Fruit fly (Drosophila melanogaster) whole organism, larva: ENCODE results near the gene Rbf.

Experiments used
- noc ChIP-seq: fragments of 200-800 bp; sonication (Bioruptor generic); optimal IDR thresholded peaks from 3 replicates; lab custom pipeline; 2019; ENCODE audit warnings: missing biosample characterization, mild to moderate bottlenecking, missing genetic modification characterization, moderate library complexity

Rbf gene

DNA sequence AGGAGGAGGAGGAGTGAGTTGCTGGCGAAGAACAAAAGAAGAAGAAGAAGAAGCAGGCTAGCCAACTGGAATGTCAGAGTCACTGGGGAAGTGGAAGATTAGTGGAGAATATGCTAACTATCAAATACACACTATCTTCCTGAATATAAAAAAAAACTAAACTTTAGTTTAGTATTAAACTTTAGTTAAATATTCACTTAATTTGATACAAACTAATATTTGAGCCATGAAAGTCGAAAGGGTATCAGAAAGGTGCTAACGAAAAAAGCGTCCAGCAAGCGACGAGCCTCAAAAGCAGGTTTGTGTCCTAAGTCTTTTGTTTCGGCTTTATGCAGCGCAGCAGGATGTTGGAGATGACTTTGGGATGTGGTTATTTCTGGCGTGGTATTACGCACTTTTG lies 26.1 kb downstream of the Rbf start:
- no peak for TF ChIP-seq noc (tag; lab: Kevin White, UChicago)

DNA sequence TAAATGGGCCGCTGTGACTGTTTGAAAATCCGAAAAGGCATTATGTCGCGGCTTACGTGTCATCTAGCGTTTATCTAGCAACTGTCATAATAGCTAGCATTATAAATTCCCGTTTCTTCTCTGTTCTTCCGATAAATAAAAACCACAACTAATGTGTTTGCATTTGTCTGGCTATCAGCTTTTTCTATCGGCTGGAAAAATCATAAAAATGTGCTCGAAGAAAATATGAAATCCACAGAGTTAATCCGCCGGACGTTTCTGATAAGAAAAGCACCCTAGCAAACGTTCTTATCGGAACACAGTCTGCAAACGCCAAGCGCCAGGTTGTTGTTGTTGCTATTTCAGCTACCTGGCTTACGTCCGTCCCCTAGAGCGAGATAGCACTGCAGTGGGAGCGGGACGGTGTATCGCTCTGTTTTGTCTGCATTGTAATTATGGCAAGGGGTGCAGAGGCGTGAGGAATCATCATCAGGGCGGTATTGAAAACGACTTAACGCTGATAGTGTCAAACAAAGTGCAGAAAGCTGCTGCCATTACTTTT lies 27.0 kb downstream of the Rbf start:
- no peak for TF ChIP-seq noc (tag; lab: Kevin White, UChicago)

DNA sequence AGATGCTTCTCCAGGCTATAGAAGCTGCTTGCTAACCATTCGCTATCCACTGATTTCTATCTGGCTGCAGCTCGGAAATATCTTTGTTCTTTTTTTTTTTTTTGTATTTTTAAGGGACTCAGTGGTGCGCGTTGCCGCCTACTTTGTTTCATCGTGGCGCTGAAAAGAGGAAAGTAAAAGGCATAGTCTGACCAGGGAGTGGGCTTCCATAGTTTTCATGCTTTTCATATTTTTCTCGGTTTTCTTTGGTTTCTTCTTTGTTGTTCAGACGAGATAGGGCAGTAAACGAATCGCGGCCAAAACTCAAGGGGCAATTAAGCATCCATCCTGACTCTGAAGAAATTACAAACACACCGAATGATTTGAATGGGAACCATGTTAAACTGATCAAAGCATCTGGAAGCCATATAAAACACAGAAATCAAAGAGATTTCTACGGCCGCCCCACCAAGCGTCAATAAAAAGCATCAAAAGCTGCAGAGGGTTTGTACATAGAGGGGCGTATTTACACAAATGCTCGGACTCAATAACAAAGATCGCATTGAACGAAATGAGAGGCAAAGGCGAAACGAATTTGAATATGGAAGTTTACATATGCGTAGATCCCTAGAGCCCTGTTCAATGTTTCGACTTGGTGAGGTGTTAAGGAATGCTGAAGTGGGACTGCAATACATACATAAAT lies 28.8 kb downstream of the Rbf start:
- no peak for TF ChIP-seq noc (tag; lab: Kevin White, UChicago)

DNA sequence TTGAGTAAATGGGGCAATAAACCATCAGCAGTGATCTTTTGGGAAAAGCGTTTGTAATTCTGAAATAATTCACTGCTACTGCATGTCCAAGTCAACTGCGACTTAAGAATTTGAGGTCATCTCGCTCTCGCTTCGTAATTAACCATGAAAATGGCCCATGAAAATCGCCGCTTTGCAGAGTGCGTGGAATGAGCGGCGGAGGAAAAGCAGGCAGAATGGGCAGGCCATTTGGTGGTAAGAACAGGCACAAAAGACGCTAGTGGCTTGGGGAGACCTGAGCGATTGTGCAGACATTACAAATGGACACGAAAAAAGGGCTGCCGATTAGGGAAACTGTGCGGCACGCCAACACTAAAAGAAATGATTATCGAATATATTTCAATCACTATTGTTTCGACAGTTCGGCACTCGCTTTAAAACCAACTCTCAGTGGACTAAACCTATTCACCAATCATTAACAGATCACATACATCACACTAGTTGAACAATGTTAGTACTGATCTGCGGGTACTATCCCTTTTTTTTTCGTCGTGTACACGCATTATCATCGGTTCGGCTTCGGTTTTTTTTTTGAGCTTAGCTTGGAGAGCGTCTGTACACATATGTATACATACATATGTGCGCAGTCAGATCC lies 29.7 kb downstream of the Rbf start:
- no peak for TF ChIP-seq noc (tag; lab: Kevin White, UChicago)

DNA sequence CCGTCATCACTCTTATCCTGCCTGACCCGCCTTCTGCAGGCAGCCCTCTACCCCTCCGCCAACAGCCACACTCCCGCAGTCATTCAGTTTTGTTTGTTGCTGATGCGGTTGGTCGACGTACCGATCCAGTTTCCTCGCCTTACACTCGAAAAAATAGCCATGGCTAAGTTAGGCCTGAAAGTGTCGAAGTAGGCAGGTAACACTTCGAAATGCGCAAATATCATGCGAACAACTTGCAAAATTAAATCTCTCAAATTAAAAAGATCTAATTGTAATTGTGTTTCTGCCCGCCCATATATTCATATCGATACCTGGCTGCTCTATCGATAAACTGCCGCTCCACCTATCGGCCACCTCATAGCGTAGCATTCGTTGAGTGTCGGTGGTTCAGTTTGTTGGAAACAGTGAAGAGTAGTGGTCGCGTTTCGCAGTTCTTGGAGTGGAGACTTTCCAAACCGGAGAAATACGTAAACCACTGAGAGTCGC lies 31.6 kb downstream of the Rbf start, which contains the start of gene fz3:
fz3 (plus strand) TSS at position 307 of the 486 bp plus-strand sequence.
- no peak for TF ChIP-seq noc (tag; lab: Kevin White, UChicago)

DNA sequence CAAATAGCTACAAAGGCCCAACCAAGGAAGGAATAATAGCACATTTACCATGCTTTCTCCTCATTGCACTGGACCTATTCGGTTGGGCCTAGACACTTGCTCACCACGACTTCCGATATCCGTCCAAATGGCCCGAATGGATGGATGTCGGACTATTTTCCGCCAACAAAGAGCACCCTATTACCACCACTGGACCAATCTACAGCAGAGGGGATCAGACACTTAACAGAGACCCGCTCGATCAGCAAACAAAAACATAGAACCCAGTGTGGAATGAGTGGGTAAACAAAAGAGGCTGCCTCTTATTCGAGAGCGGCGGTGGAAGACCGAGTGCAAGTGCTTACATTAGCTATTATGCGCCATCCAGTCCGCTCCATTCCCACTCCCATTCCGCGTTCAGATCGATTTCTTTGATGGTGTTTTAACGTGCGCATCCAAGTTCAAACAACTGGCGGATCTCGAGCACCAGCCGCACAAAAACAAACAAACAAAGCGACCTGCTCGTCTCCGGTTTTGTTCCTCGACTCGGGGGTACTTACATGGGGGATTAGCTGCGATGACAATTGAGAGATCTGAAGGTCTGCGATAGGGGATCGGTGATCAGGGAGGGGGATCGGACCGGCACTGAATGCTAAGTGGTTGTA lies 32.7 kb downstream of the Rbf start:
- TF ChIP-seq noc (tag; lab: Kevin White, UChicago): no peak

DNA sequence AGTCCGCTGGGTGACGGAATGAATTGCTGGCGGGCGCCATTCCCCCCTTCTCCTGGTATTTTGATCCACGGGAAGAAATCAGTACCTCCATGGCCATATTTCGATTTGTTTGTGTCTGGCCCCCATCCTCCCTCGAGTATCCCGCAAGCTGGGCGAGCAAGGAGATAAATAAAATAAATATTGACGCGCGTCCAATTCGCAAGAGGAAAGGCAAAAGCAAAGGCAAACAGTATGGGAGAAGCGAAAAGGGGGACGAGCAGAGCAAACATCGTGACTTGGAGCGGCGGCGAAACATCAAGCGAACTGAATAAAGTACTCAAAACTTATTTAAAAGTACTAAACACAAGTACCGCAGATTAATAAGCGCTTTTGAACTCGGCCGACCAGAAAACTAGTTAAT lies 33.4 kb downstream of the Rbf start:
- TF ChIP-seq noc (tag; lab: Kevin White, UChicago): peak; percentile 13

DNA sequence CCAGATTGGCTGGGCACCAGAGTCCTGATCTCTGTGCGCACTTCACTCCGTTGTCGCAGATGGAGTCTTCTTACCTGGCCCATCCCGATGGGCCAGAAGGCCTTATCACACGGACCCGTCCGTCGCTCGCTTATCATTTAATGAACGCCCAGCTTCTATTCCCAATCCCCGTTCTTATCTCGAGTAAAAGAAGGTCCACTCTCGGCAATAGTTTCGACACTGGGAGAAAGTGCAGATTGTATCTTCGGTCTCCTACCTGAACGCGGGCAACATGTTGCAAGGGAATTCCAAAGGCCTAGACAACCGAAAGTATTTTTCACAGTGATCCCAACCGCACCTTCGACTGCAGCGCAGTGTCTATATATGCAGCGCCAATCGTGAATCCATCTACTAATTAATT lies 35.2 kb downstream of the Rbf start:
- no peak for TF ChIP-seq noc (tag; lab: Kevin White, UChicago)

DNA sequence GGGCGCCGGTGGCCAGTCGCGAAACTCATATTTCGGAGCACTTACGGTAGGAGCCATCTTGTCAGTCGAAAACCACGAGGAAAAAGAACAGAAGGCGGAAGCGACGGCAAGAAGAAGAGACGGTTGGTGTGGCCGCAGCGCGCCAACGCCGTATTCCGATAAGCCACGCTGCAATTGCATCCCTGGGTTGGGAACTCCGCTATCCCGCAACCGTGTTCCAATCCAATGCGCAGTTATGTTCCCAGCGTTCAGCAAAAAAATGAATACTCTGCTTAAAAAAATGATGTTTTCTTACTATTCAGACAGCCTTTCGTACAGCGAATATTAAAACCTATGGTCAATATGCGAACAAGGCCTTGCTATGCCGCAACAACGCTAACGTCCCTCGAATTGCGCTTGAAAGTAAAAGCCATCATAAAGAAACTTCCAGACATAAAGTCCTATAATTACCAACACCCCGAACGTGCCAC lies 36.2 kb downstream of the Rbf start, which contains the start of gene RpL22:
RpL22 (minus strand) TSS at position 92 of the 470 bp plus-strand sequence.
- TF ChIP-seq noc (tag; lab: Kevin White, UChicago): peak; percentile 68

DNA sequence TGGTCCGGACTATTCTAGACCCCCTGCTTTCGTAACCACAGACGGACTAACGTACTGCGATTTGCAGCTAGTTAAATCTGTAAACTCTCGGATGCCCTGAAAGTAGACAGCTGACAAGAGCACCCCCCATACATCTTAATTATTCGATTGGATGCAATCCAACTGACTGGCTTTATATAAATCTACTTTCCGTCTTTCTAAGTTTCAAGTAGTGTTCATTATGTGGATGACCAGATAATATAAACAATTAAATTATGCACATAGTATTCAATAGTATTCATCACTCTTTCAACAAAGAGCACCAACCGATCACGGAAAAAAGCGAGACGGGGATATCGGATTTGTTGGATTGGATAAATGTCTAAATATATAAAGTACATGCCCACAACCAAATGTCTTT lies 39.2 kb downstream of the Rbf start:
- no peak for TF ChIP-seq noc (tag; lab: Kevin White, UChicago)

DNA sequence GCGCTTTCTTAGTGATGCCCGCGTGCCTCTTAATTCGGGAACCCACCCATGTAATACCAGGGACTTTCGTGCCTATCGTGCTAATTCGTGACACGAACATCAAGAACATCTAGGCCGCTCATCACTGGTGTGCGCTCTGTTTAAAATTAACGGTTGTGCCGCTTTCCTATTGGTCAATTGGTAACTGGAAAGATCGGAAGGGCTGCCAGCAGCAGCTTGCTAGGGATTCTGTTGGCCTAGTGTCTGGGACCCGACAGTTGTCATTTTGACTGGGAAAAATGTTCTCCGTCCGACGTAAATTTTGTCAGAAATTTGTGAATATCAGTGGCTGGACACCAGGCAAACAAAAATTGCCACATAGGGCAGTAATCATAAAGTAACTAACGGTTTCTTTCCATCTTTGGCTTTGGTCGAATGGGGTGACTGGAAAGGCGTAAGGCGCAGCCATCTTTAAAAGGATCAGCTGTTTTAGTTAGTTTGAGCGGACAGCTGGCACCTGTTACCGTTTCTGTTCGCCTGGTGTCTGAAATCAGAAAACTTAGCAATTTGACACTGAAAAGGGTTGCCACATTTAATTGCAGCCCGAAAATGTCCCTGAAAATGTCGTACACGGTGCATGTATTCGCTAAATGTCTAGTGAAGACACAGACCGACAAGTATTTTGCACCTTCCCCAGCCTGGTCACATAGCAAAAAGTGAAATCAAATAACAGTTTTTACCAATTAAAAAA lies 42.2 kb downstream of the Rbf start, which contains the start of gene CG5273:
CG5273 (plus strand) TSS at position 703 of the 730 bp plus-strand sequence.
- TF ChIP-seq noc (tag; lab: Kevin White, UChicago): peak; percentile 12

DNA sequence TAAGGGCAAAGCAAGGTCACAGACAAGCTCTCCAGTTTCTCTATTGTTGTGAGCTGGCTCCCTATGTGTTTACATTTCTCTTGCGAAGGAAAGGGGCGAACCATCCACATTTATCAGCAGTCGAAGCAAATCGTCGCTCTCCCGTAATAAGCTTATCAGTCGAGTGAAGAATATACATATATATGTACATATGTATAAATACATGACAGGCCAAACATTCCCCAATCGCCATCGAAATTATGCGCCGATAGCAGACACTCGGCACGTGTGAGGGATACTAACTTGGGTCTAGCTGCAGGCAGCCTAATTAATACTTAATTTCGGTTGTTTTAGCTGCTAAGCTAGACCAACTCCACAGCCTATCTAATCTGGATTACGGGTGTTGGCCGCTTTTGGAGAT lies 44.4 kb downstream of the Rbf start:
- TF ChIP-seq noc (tag; lab: Kevin White, UChicago): no peak

DNA sequence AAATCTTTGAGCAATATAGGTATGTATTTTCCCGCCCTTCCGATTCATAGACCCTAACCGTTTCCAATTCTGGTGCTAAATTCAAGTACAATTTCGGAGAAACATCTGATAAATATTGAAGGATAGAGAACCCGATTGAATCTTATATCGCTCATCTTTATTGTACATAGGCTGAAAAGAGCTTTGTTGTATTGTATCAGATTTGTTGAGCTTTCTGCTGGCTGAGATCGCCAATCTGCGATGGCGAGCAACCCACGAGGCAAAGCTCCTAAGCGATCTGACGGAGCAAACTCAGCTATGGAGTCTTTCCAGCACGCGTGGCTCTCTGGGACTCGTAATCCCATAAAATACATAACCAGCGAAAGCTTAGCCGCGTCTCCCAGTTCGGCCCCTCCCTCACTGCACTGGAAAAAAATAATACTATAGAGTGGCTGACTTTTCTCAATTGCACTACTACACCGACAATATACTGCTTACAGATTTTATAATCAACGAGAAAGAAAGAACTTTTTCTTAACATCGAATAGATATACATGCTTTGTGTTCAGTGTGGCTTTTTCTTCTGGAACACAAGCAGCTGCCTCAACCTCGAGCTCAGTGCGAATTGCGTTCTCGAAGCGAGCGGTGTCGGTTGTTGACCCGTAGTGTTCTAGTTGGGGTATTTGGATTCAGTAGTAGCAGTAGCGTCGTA lies 45.5 kb downstream of the Rbf start:
- TF ChIP-seq noc (tag; lab: Kevin White, UChicago): peak; percentile 89

DNA sequence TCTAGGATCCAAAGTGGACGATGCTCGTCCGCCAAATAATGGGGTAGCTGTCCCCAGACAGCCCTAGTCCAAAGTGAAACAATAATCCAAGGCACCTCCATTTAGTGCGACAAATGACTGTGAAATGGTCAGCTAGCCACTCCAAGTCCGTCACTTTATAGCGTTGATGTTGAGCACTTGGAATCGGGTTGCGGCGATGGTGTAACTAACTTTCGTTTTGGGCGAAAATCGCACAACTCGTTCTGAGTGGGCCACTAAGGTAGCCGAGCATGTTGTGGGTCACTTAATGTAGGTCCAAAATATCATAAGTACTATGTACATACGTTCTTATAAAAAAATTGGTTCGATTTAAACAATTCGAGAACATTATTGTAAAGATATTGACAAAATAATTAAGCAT lies 47.7 kb downstream of the Rbf start, which contains the start of gene CG13361:
CG13361 (minus strand) TSS at position 101 of the 400 bp plus-strand sequence.
- TF ChIP-seq noc (tag; lab: Kevin White, UChicago): no peak
